Worm (Caenorhabditis elegans) whole organism, early embryonic: Measurements from ENCODE around the gene col-178.

Experiments
- F13C5.2 ChIP-seq: sonication (generic microtip); optimal IDR thresholded peaks from 2 replicates; lab custom pipeline; 2017; ENCODE audit warnings: mild to moderate bottlenecking, missing genetic modification characterization, inconsistent platforms, missing compliant biosample characterization
- aly-1 ChIP-seq: sonication (generic microtip); optimal IDR thresholded peaks from 2 replicates; lab custom pipeline; 2016; ENCODE audit warnings: missing genetic modification characterization, missing compliant biosample characterization
- ama-1 ChIP-seq: fragments of 150-350 bp; optimal IDR thresholded peaks from 2 replicates; lab custom pipeline; 2014
- flt-1 ChIP-seq: fragments of 200-800 bp; sonication (Bioruptor generic); IDR thresholded peaks from 2 replicates; pipeline ENCODE4 v1.3.6; 2022; ENCODE audit warnings: missing genetic modification characterization, missing compliant biosample characterization
- pes-1 ChIP-seq: fragments of 200-800 bp; sonication (Bioruptor generic); IDR thresholded peaks from 2 replicates; pipeline ENCODE4 v1.3.6; 2022; ENCODE audit warnings: missing genetic modification reagents, missing genetic modification characterization, missing compliant biosample characterization

- TF ChIP-seq flt-1 (GFP tag; lab: Robert Waterston, UW) (no peak), pes-1 (no peak), ama-1 (lab: Kevin White, UChicago) (no peak), aly-1 (tag; lab: Kevin White, UChicago) (no peak), F13C5.2 (no peak)
Measured at ce11 chrX:11190443-11190842, 8.8 kb upstream of the col-178 start.
